Fruit fly (Drosophila melanogaster) whole organism, embryonic: ENCODE data around the gene SecCl.

ENCODE experiments used
- ATbp ChIP-seq: fragments of 200-800 bp; sonication (Bioruptor generic); optimal IDR thresholded peaks from 2 replicates; lab custom pipeline; 2017; ENCODE audit warnings: missing biosample characterization, mild to moderate bottlenecking, missing genetic modification characterization, missing genetic modification reagents
- Antp ChIP-seq: fragments of 200-800 bp; sonication (Bioruptor generic); optimal IDR thresholded peaks from 3 replicates; lab custom pipeline; 2016; ENCODE audit warnings: missing biosample characterization, missing genetic modification characterization
- Awh ChIP-seq: fragments of 200-800 bp; sonication (Bioruptor generic); IDR thresholded peaks from 2 replicates; pipeline ENCODE4, ENCODE4 v1.3.6; 2022; ENCODE audit warnings: missing biosample characterization, missing genetic modification characterization
- Bdp1 ChIP-seq: fragments of 200-800 bp; sonication (Bioruptor generic); optimal IDR thresholded peaks from 3 replicates; lab custom pipeline; 2016; ENCODE audit warnings: missing biosample characterization, missing genetic modification characterization
- CG10147 ChIP-seq: fragments of 200-800 bp; sonication (Bioruptor generic); optimal IDR thresholded peaks from 2 replicates; lab custom pipeline; 2019; ENCODE audit warnings: missing biosample characterization, mild to moderate bottlenecking, missing genetic modification characterization, moderate library complexity
- CG10462 ChIP-seq: fragments of 200-800 bp; sonication (Bioruptor generic); optimal IDR thresholded peaks from 2 replicates; lab custom pipeline; 2016; ENCODE audit warnings: missing biosample characterization, missing genetic modification characterization
- CG10565 ChIP-seq: fragments of 200-800 bp; sonication (Bioruptor generic); optimal IDR thresholded peaks from 3 replicates; lab custom pipeline; 2016; ENCODE audit warnings: missing biosample characterization, mild to moderate bottlenecking, missing genetic modification characterization
- CG12104 ChIP-seq: fragments of 200-800 bp; sonication (Bioruptor generic); optimal IDR thresholded peaks from 3 replicates; lab custom pipeline; 2016; ENCODE audit warnings: missing biosample characterization, missing genetic modification characterization
- CG12769 ChIP-seq: fragments of 200-800 bp; sonication (Bioruptor generic); optimal IDR thresholded peaks from 2 replicates; lab custom pipeline; 2019; ENCODE audit warnings: missing biosample characterization, mild to moderate bottlenecking, missing genetic modification characterization, moderate library complexity
- CG13296 ChIP-seq: fragments of 200-800 bp; sonication (Bioruptor generic); optimal IDR thresholded peaks from 3 replicates; lab custom pipeline; 2018; ENCODE audit warnings: missing biosample characterization, mild to moderate bottlenecking, missing genetic modification characterization
- CG13894 ChIP-seq: fragments of 200-800 bp; sonication (Bioruptor generic); optimal IDR thresholded peaks from 3 replicates; lab custom pipeline; 2018; ENCODE audit warnings: missing biosample characterization, mild to moderate bottlenecking, missing genetic modification characterization, moderate library complexity
- CG14014 ChIP-seq: fragments of 200-800 bp; sonication (Bioruptor generic); IDR thresholded peaks from 2 replicates; pipeline ENCODE4 v1.3.6; 2022; ENCODE audit warnings: missing biosample characterization, missing genetic modification characterization
- CG17186 ChIP-seq: fragments of 200-800 bp; sonication (Bioruptor generic); optimal IDR thresholded peaks from 3 replicates; lab custom pipeline; 2017; ENCODE audit warnings: missing biosample characterization, missing genetic modification reagents, missing genetic modification characterization
- CG3995 ChIP-seq: fragments of 200-800 bp; sonication (Bioruptor generic); optimal IDR thresholded peaks from 3 replicates; lab custom pipeline; 2016; ENCODE audit warnings: missing biosample characterization, missing genetic modification characterization
- CG8089 ChIP-seq: fragments of 200-800 bp; sonication (Bioruptor generic); optimal IDR thresholded peaks from 3 replicates; lab custom pipeline; 2016; ENCODE audit warnings: missing biosample characterization, missing genetic modification characterization
- CG8388 ChIP-seq: fragments of 200-800 bp; sonication (Bioruptor generic); optimal IDR thresholded peaks from 2 replicates; lab custom pipeline; 2019; ENCODE audit warnings: missing biosample characterization, mild to moderate bottlenecking, missing genetic modification characterization, moderate library complexity
- CG9727 ChIP-seq: fragments of 200-800 bp; sonication (Bioruptor generic); optimal IDR thresholded peaks from 3 replicates; lab custom pipeline; 2017; ENCODE audit warnings: missing biosample characterization, mild to moderate bottlenecking, missing genetic modification characterization
- CG9932 ChIP-seq: fragments of 200-800 bp; sonication (Bioruptor generic); IDR thresholded peaks from 2 replicates; pipeline ENCODE4 v1.3.6; 2022; ENCODE audit warnings: missing biosample characterization, missing genetic modification characterization
- D19A ChIP-seq: fragments of 200-800 bp; optimal IDR thresholded peaks from 3 replicates; lab custom pipeline; 2019; ENCODE audit warnings: missing biosample characterization, mild to moderate bottlenecking, missing genetic modification characterization, moderate library complexity
- Dfd ChIP-seq, 2 experiments: fragments of >200 bp; optimal IDR thresholded peaks; 2 replicates each; lab custom pipeline; 2017; ENCODE audit warnings: missing biosample characterization in 2 of 2, missing genetic modification characterization in 2 of 2
- Ets97D ChIP-seq: fragments of 200-800 bp; sonication (Bioruptor generic); optimal IDR thresholded peaks from 3 replicates; lab custom pipeline; 2016; ENCODE audit warnings: missing biosample characterization, missing genetic modification characterization
- Lhr ChIP-seq: fragments of 200-800 bp; sonication (Bioruptor generic); optimal IDR thresholded peaks from 3 replicates; lab custom pipeline; 2017; ENCODE audit warnings: mild to moderate bottlenecking, missing biosample characterization, missing genetic modification reagents, missing genetic modification characterization
- MESR4 ChIP-seq: fragments of 200-800 bp; sonication (Bioruptor generic); optimal IDR thresholded peaks from 2 replicates; lab custom pipeline; 2018; ENCODE audit warnings: missing biosample characterization, mild to moderate bottlenecking, missing genetic modification characterization, moderate library complexity
- Max ChIP-seq: fragments of 200-800 bp; sonication (Bioruptor generic); optimal IDR thresholded peaks from 2 replicates; lab custom pipeline; 2016; ENCODE audit warnings: missing biosample characterization, mild to moderate bottlenecking, missing genetic modification characterization
- NC2α ChIP-seq: fragments of 200-800 bp; sonication (Bioruptor generic); optimal IDR thresholded peaks from 2 replicates; lab custom pipeline; 2016; ENCODE audit warnings: missing biosample characterization, missing genetic modification characterization
- Opbp ChIP-seq: fragments of 200-800 bp; sonication (Bioruptor generic); IDR thresholded peaks from 3 replicates; pipeline ENCODE4 v1.3.6; 2022; ENCODE audit warnings: missing biosample characterization, missing genetic modification characterization; ENCODE audit not compliant: partially characterized antibody
- Pdp1 ChIP-seq, 2 experiments: fragments of 200-800 bp; sonication (Bioruptor generic); optimal IDR thresholded peaks; 3 replicates each; lab custom pipeline; 2016; ENCODE audit warnings: missing biosample characterization in 2 of 2, missing genetic modification characterization in 2 of 2, mild to moderate bottlenecking in 1 of 2, moderate library complexity in 1 of 2
- Sox100B ChIP-seq: fragments of 200-800 bp; sonication (Bioruptor generic); optimal IDR thresholded peaks from 3 replicates; lab custom pipeline; 2018; ENCODE audit warnings: missing biosample characterization, mild to moderate bottlenecking, missing genetic modification characterization
- Spps ChIP-seq: fragments of 200-800 bp; sonication (Bioruptor generic); optimal IDR thresholded peaks from 2 replicates; lab custom pipeline; 2018; ENCODE audit warnings: missing biosample characterization, mild to moderate bottlenecking, missing genetic modification characterization
- ato ChIP-seq: fragments of 200-800 bp; sonication (Bioruptor generic); IDR thresholded peaks from 2 replicates; pipeline ENCODE4 v1.3.6; 2022; ENCODE audit warnings: missing biosample characterization, missing genetic modification characterization; ENCODE audit not compliant: partially characterized antibody
- bigmax ChIP-seq: fragments of 200-800 bp; sonication (Bioruptor generic); optimal IDR thresholded peaks from 2 replicates; lab custom pipeline; 2018; ENCODE audit warnings: missing biosample characterization, mild to moderate bottlenecking, missing genetic modification characterization
- caup ChIP-seq: fragments of 200-800 bp; sonication (Bioruptor generic); optimal IDR thresholded peaks from 3 replicates; lab custom pipeline; 2017; ENCODE audit warnings: missing biosample characterization, mild to moderate bottlenecking, missing genetic modification characterization, moderate library complexity; ENCODE audit not compliant: severe bottlenecking
- crc ChIP-seq: fragments of 200-800 bp; sonication (Bioruptor generic); optimal IDR thresholded peaks from 2 replicates; lab custom pipeline; 2016; ENCODE audit warnings: missing biosample characterization, missing genetic modification characterization
- ftz-f1 ChIP-seq: fragments of 200-800 bp; sonication (Bioruptor generic); optimal IDR thresholded peaks from 2 replicates; lab custom pipeline; 2016; ENCODE audit warnings: missing biosample characterization, missing genetic modification characterization
- grau ChIP-seq: fragments of 200-800 bp; optimal IDR thresholded peaks from 3 replicates; lab custom pipeline; 2019; ENCODE audit warnings: missing biosample characterization, mild to moderate bottlenecking, missing genetic modification characterization, moderate library complexity
- jigr1 ChIP-seq: fragments of 200-800 bp; sonication (Bioruptor generic); IDR thresholded peaks from 3 replicates; pipeline ENCODE4 v1.3.6; 2022; ENCODE audit warnings: missing biosample characterization, missing genetic modification characterization
- mam ChIP-seq: fragments of 200-800 bp; sonication (Bioruptor generic); optimal IDR thresholded peaks from 3 replicates; lab custom pipeline; 2016; ENCODE audit warnings: missing biosample characterization, missing genetic modification characterization
- otp ChIP-seq: fragments of 200-800 bp; sonication (Bioruptor generic); IDR thresholded peaks from 3 replicates; pipeline ENCODE4, ENCODE4 v1.3.6; 2022; ENCODE audit warnings: missing biosample characterization, missing genetic modification characterization
- pan ChIP-seq, 4 experiments: fragments of >200 bp in 3 of 4; fragments of 200-800 bp in 1 of 4; sonication (Bioruptor generic) in 1 of 4; optimal IDR thresholded peaks in 3 of 4; IDR thresholded peaks in 1 of 4; 2 replicates each; pipeline versions ENCODE4 v1.3.6 to Lab custom; 2017 to 2022; ENCODE audit warnings: missing biosample characterization in 2 of 4, missing genetic modification characterization in 2 of 4, mixed read lengths in 1 of 4
- phol ChIP-seq: fragments of 200-800 bp; sonication (Bioruptor generic); optimal IDR thresholded peaks from 3 replicates; lab custom pipeline; 2018; ENCODE audit warnings: missing biosample characterization, mild to moderate bottlenecking, missing genetic modification characterization, moderate library complexity
- pita ChIP-seq: fragments of 200-800 bp; sonication (Bioruptor generic); optimal IDR thresholded peaks from 2 replicates; lab custom pipeline; 2017; ENCODE audit warnings: missing biosample characterization, mild to moderate bottlenecking, missing genetic modification characterization
- prd ChIP-seq, 3 experiments: fragments of >200 bp in 2 of 3; fragments of 200-800 bp in 1 of 3; sonication (Bioruptor generic) in 1 of 3; optimal IDR thresholded peaks in 2 of 3; IDR thresholded peaks in 1 of 3; 2 replicates in 2 of 3; 3 replicates in 1 of 3; pipeline versions ENCODE4 v1.3.6 to Lab custom; 2017 to 2022; ENCODE audit warnings: missing biosample characterization in 1 of 3, missing genetic modification characterization in 1 of 3
- rib ChIP-seq: fragments of 200-800 bp; sonication (Bioruptor generic); IDR thresholded peaks from 2 replicates; pipeline ENCODE4 v1.3.6; 2022; ENCODE audit warnings: missing biosample characterization, missing genetic modification characterization
- toy ChIP-seq: fragments of 200-800 bp; sonication (Bioruptor generic); IDR thresholded peaks from 2 replicates; pipeline ENCODE4 v1.3.6; 2022; ENCODE audit warnings: missing biosample characterization, missing genetic modification characterization
- trh ChIP-seq: fragments of 200-800 bp; sonication (Bioruptor generic); optimal IDR thresholded peaks from 2 replicates; lab custom pipeline; 2016; ENCODE audit warnings: missing biosample characterization, missing genetic modification characterization
- usp ChIP-seq: fragments of >200 bp; optimal IDR thresholded peaks from 2 replicates; lab custom pipeline; 2017; ENCODE audit warnings: missing biosample characterization, missing genetic modification characterization
- zf30C ChIP-seq: fragments of 200-800 bp; sonication (Bioruptor generic); optimal IDR thresholded peaks from 3 replicates; lab custom pipeline; 2018; ENCODE audit warnings: missing biosample characterization, mild to moderate bottlenecking, missing genetic modification characterization

SecCl gene

DNA sequence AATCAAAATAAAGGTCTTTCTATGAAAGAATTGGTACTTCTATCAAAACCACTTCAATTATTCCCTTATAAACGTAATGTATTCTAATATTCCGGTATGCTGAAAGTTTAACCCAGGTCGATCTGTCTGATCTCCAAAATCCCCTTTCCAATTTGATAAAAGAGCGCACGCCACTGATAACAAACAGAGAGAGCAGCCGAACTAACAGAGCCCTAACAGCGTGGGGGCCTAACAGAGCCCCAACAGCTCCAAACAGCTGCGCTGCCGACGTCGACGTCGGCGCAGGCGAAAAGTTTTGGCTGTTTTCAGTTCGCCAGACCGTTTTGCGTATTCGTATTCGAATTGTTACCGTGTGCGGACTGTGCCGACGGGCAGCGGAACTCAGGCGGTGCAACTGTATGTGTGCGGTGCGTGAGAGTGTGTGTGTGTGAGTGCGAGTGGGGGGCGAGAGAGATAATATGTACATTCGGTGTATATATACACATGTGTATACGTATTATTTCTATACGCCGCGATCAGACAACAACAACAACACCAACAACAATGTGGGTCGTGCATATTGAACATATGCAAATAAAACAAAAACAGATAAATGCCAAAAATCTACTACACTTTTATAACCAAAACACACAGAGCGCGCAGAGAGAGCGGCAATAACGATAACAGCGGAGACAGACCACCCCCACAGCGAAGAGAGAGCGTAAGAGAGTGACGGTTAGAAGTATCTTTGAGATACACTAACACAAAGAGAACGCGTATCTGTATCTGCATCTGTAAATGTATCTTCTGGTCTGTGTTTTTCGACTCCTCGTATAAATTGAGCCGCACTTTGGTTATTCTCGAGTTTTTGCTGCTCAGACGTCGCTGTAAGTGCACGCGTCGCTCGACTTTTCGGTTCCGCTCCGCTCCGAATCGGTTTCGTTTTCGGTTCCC, 17.1 kb downstream of the SecCl start, which contains the start of gene Oatp74D (continued):
- TF ChIP-seq crc (no peak), toy (GFP tag; lab: Robert Waterston, UW) (no peak), rib (GFP tag; lab: Robert Waterston, UW) (peak; percentile 95), caup (GFP tag; lab: Kevin White, UChicago) (peak; percentile 63), otp (GFP tag; lab: Robert Waterston, UW) (peak; percentile 62; the same call in 1 of the 3 replicates), ftz-f1 (peak; percentile 74), pan (optimal IDR thresholded peaks at IDR 0.05; lab: Kevin White, UChicago) (no peak), pan (GFP tag; optimal IDR thresholded peaks at IDR 0.05 in 1 of 2, IDR thresholded peaks at IDR 0.05 in 1 of 2) (peak in 1 of 2 experiments; percentile 61), CG12769 (tag; lab: Kevin White, UChicago) (peak; percentile 77), mam (GFP tag; lab: Kevin White, UChicago) (peak; percentile 64), Sox100B (GFP tag; lab: Kevin White, UChicago) (peak; percentile 61), CG17186 (GFP tag; lab: Kevin White, UChicago) (peak; percentile 60), Lhr (GFP tag; lab: Kevin White, UChicago) (peak; percentile 50), CG8089 (GFP tag; lab: Kevin White, UChicago) (no peak), CG3995 (GFP tag; lab: Kevin White, UChicago) (no peak), CG10565 (GFP tag; lab: Kevin White, UChicago) (no peak), CG10147 (GFP tag; lab: Kevin White, UChicago) (peak; percentile 14), bigmax (GFP tag; lab: Kevin White, UChicago) (peak; percentile 19), CG9727 (GFP tag; lab: Kevin White, UChicago) (peak; percentile 63), CG13894 (tag; lab: Kevin White, UChicago) (peak; percentile 71), Bdp1 (GFP tag; lab: Kevin White, UChicago) (no peak), Max (GFP tag; lab: Kevin White, UChicago) (no peak), Awh (peak; percentile 15; the same call in 1 of the 2 replicates), ato (GFP tag; lab: Robert Waterston, UW) (no peak), ATbp (peak; percentile 81), CG10462 (peak; percentile 36), CG14014 (GFP tag; lab: Robert Waterston, UW) (peak; percentile 49), NC2α (peak; percentile 48), zf30C (GFP tag; lab: Kevin White, UChicago) (no peak), grau (tag; lab: Kevin White, UChicago) (peak; percentile 26), Pdp1 (GFP tag; optimal IDR thresholded peaks at IDR 0.05; lab: Kevin White, UChicago) (peak in 1 of 2 experiments; percentile 57), phol (tag; lab: Kevin White, UChicago) (peak; percentile 13), Ets97D (GFP tag; lab: Kevin White, UChicago) (no peak), D19A (tag; lab: Kevin White, UChicago) (peak; percentile 4), jigr1 (GFP tag; lab: Robert Waterston, UW) (no peak), pita (no peak), Antp (GFP tag; lab: Kevin White, UChicago) (peak; percentile 28), MESR4 (GFP tag; lab: Kevin White, UChicago) (peak; percentile 0), CG12104 (GFP tag; lab: Kevin White, UChicago) (peak; percentile 56), CG13296 (GFP tag; lab: Kevin White, UChicago) (peak; percentile 65), CG9932 (GFP tag; lab: Robert Waterston, UW) (peak; percentile 58), prd (optimal IDR thresholded peaks at IDR 0.05; lab: Kevin White, UChicago) (no peak), prd (GFP tag; IDR thresholded peaks at IDR 0.05; lab: Robert Waterston, UW) (peak; percentile 54), Spps (tag; lab: Kevin White, UChicago) (peak; percentile 25), CG8388 (peak; percentile 27), Dfd (GFP tag; optimal IDR thresholded peaks at IDR 0.05; lab: Kevin White, UChicago) (no peak), trh (no peak), usp (GFP tag; lab: Kevin White, UChicago) (no peak), Opbp (0 out of 3 replicates have a peak, but pooled peaks have one; percentile 5)
